Fruit fly (Drosophila melanogaster) whole organism, embryonic: ENCODE data around the gene SdicC.
A peak's percentile ranks its signal among the peaks of the same experiment; 100 is the strongest.

Source experiments
- Atf-2 ChIP-seq: fragments of 200-800 bp; sonication (Bioruptor generic); optimal IDR thresholded peaks from 2 replicates; lab custom pipeline; 2016; ENCODE audit warnings: missing biosample characterization, missing genetic modification characterization
- Bgb ChIP-seq: fragments of 200-800 bp; sonication (Bioruptor generic); IDR thresholded peaks from 2 replicates; pipeline ENCODE4 v1.3.6; 2022; ENCODE audit warnings: missing biosample characterization, missing genetic modification characterization; ENCODE audit not compliant: partially characterized antibody
- CG10543 ChIP-seq: fragments of 200-800 bp; sonication (Bioruptor generic); optimal IDR thresholded peaks from 3 replicates; lab custom pipeline; 2017; ENCODE audit warnings: missing biosample characterization, mild to moderate bottlenecking, missing genetic modification characterization, moderate library complexity
- CG11085 ChIP-seq: fragments of 200-800 bp; sonication (Bioruptor generic); IDR thresholded peaks from 2 replicates; pipeline ENCODE4 v1.3.6; 2022; ENCODE audit warnings: missing biosample characterization, missing genetic modification characterization
- CG11723 ChIP-seq: fragments of 200-800 bp; sonication (Bioruptor generic); optimal IDR thresholded peaks from 2 replicates; lab custom pipeline; 2017; ENCODE audit warnings: missing biosample characterization, mild to moderate bottlenecking, missing genetic modification characterization
- CG12219 ChIP-seq: fragments of 200-800 bp; sonication (Bioruptor generic); optimal IDR thresholded peaks from 3 replicates; lab custom pipeline; 2018; ENCODE audit warnings: missing biosample characterization, mild to moderate bottlenecking, missing genetic modification characterization
- CG12659 ChIP-seq: fragments of 200-800 bp; sonication (Bioruptor generic); optimal IDR thresholded peaks from 3 replicates; lab custom pipeline; 2017; ENCODE audit warnings: mild to moderate bottlenecking, missing biosample characterization, missing genetic modification reagents, missing genetic modification characterization
- CG12744 ChIP-seq: fragments of 200-800 bp; sonication (Bioruptor generic); optimal IDR thresholded peaks from 2 replicates; lab custom pipeline; 2016; ENCODE audit warnings: missing biosample characterization, missing genetic modification characterization
- CG12769 ChIP-seq: fragments of 200-800 bp; sonication (Bioruptor generic); optimal IDR thresholded peaks from 2 replicates; lab custom pipeline; 2019; ENCODE audit warnings: missing biosample characterization, mild to moderate bottlenecking, missing genetic modification characterization, moderate library complexity
- CG13424 ChIP-seq: fragments of 200-800 bp; sonication (Bioruptor generic); optimal IDR thresholded peaks from 2 replicates; lab custom pipeline; 2019; ENCODE audit warnings: missing biosample characterization, mild to moderate bottlenecking, missing genetic modification characterization, moderate library complexity
- CG13624 ChIP-seq: fragments of 200-800 bp; sonication (Bioruptor generic); optimal IDR thresholded peaks from 2 replicates; lab custom pipeline; 2016; ENCODE audit warnings: missing biosample characterization, missing genetic modification characterization
- CG13775 ChIP-seq: fragments of 200-800 bp; sonication (Bioruptor generic); optimal IDR thresholded peaks from 3 replicates; lab custom pipeline; 2017; ENCODE audit warnings: missing biosample characterization, mild to moderate bottlenecking, missing genetic modification characterization
- CG13894 ChIP-seq: fragments of 200-800 bp; sonication (Bioruptor generic); optimal IDR thresholded peaks from 3 replicates; lab custom pipeline; 2018; ENCODE audit warnings: missing biosample characterization, mild to moderate bottlenecking, missing genetic modification characterization, moderate library complexity
- CG14667 ChIP-seq: fragments of 200-800 bp; sonication (Bioruptor generic); IDR thresholded peaks from 2 replicates; pipeline ENCODE4 v1.3.6; 2022; ENCODE audit warnings: missing biosample characterization, missing genetic modification characterization
- CG14710 ChIP-seq: fragments of 200-800 bp; sonication (Bioruptor generic); optimal IDR thresholded peaks from 3 replicates; lab custom pipeline; 2019; ENCODE audit warnings: missing biosample characterization, mild to moderate bottlenecking, missing genetic modification characterization, moderate library complexity
- CG15514 ChIP-seq: fragments of 200-800 bp; sonication (Bioruptor generic); optimal IDR thresholded peaks from 3 replicates; lab custom pipeline; 2017; ENCODE audit warnings: missing biosample characterization, missing genetic modification characterization, mild to moderate bottlenecking, moderate library complexity, missing genetic modification reagents
- CG15696 ChIP-seq: fragments of 200-800 bp; sonication (Bioruptor generic); optimal IDR thresholded peaks from 2 replicates; lab custom pipeline; 2019; ENCODE audit warnings: missing biosample characterization, mild to moderate bottlenecking, missing genetic modification characterization, moderate library complexity
- CG17359 ChIP-seq: fragments of 200-800 bp; sonication (Bioruptor generic); optimal IDR thresholded peaks from 3 replicates; lab custom pipeline; 2018; ENCODE audit warnings: missing biosample characterization, mild to moderate bottlenecking, missing genetic modification characterization, moderate library complexity
- CG30020 ChIP-seq: fragments of 200-800 bp; optimal IDR thresholded peaks from 2 replicates; lab custom pipeline; 2019; ENCODE audit warnings: missing biosample characterization, mild to moderate bottlenecking, missing genetic modification characterization, moderate library complexity
- CG31224 ChIP-seq: fragments of 200-800 bp; sonication (Bioruptor generic); IDR thresholded peaks from 2 replicates; pipeline ENCODE4 v1.3.6; 2022; ENCODE audit warnings: missing biosample characterization, missing genetic modification characterization
- CG34224 ChIP-seq: fragments of 200-800 bp; sonication (Bioruptor generic); IDR thresholded peaks from 3 replicates; pipeline ENCODE4 v1.3.6; 2022; ENCODE audit warnings: missing biosample characterization, missing genetic modification characterization; ENCODE audit not compliant: partially characterized antibody
- CG3838 ChIP-seq: fragments of 200-800 bp; sonication (Bioruptor generic); optimal IDR thresholded peaks from 3 replicates; lab custom pipeline; 2016; ENCODE audit warnings: missing biosample characterization, missing genetic modification characterization
- CG8924 ChIP-seq: fragments of 200-800 bp; optimal IDR thresholded peaks from 3 replicates; lab custom pipeline; 2019; ENCODE audit warnings: missing biosample characterization, mild to moderate bottlenecking, missing genetic modification characterization, moderate library complexity
- CG9437 ChIP-seq: fragments of 200-800 bp; sonication (Bioruptor generic); optimal IDR thresholded peaks from 2 replicates; lab custom pipeline; 2018; ENCODE audit warnings: missing biosample characterization, mild to moderate bottlenecking, missing genetic modification characterization
- Fer2 ChIP-seq: fragments of 200-800 bp; sonication (Bioruptor generic); optimal IDR thresholded peaks from 2 replicates; lab custom pipeline; 2018; ENCODE audit warnings: missing biosample characterization, mild to moderate bottlenecking, missing genetic modification characterization, moderate library complexity
- Fer3 ChIP-seq: fragments of 200-800 bp; sonication (Bioruptor generic); optimal IDR thresholded peaks from 2 replicates; lab custom pipeline; 2018; ENCODE audit warnings: missing biosample characterization, mild to moderate bottlenecking, missing genetic modification characterization, moderate library complexity
- Hmr ChIP-seq: fragments of 200-800 bp; sonication (Bioruptor generic); optimal IDR thresholded peaks from 3 replicates; lab custom pipeline; 2017; ENCODE audit warnings: mild to moderate bottlenecking, missing biosample characterization, missing genetic modification reagents, missing genetic modification characterization
- Hmx ChIP-seq: fragments of 200-800 bp; sonication (Bioruptor generic); optimal IDR thresholded peaks from 2 replicates; lab custom pipeline; 2016; ENCODE audit warnings: missing biosample characterization, missing genetic modification characterization
- Myb ChIP-seq: fragments of 200-800 bp; sonication (Bioruptor generic); optimal IDR thresholded peaks from 2 replicates; lab custom pipeline; 2016; ENCODE audit warnings: missing biosample characterization, missing genetic modification characterization
- Rfx ChIP-seq: fragments of 200-800 bp; sonication (Bioruptor generic); IDR thresholded peaks from 2 replicates; pipeline ENCODE4 v1.3.6; 2022; ENCODE audit warnings: missing biosample characterization, missing genetic modification characterization
- bsh ChIP-seq, 2 experiments: fragments of 200-800 bp; sonication (Bioruptor generic); optimal IDR thresholded peaks; 2 replicates each; lab custom pipeline; 2017 to 2018; ENCODE audit warnings: mild to moderate bottlenecking in 2 of 2, missing biosample characterization in 2 of 2, missing genetic modification characterization in 2 of 2, moderate library complexity in 1 of 2
- caup ChIP-seq: fragments of 200-800 bp; sonication (Bioruptor generic); optimal IDR thresholded peaks from 3 replicates; lab custom pipeline; 2017; ENCODE audit warnings: missing biosample characterization, mild to moderate bottlenecking, missing genetic modification characterization, moderate library complexity; ENCODE audit not compliant: severe bottlenecking
- dati ChIP-seq: fragments of 200-800 bp; sonication (Bioruptor generic); IDR thresholded peaks from 2 replicates; pipeline ENCODE4 v1.3.6; 2022; ENCODE audit warnings: missing biosample characterization, missing genetic modification characterization
- dysf ChIP-seq: fragments of 200-800 bp; sonication (Bioruptor generic); IDR thresholded peaks from 3 replicates; pipeline ENCODE4 v1.3.6; 2022; ENCODE audit warnings: missing biosample characterization, missing genetic modification characterization
- emc ChIP-seq: fragments of 200-800 bp; sonication (Bioruptor generic); optimal IDR thresholded peaks from 2 replicates; lab custom pipeline; 2016; ENCODE audit warnings: missing biosample characterization, missing genetic modification characterization
- eve ChIP-seq, 2 experiments: fragments of >200 bp; optimal IDR thresholded peaks; 2 replicates each; lab custom pipeline; 2017; ENCODE audit warnings: missing biosample characterization in 2 of 2, missing genetic modification characterization in 2 of 2
- exex ChIP-seq: fragments of 200-800 bp; sonication (Bioruptor generic); optimal IDR thresholded peaks from 4 replicates; lab custom pipeline; 2018; ENCODE audit warnings: missing biosample characterization, mild to moderate bottlenecking, missing genetic modification characterization, moderate library complexity
- grau ChIP-seq: fragments of 200-800 bp; optimal IDR thresholded peaks from 3 replicates; lab custom pipeline; 2019; ENCODE audit warnings: missing biosample characterization, mild to moderate bottlenecking, missing genetic modification characterization, moderate library complexity
- klu ChIP-seq: fragments of 200-800 bp; sonication (Bioruptor generic); IDR thresholded peaks from 2 replicates; pipeline ENCODE4 v1.3.6; 2022; ENCODE audit warnings: missing biosample characterization, missing genetic modification characterization
- knrl ChIP-seq: fragments of 200-800 bp; sonication (Bioruptor generic); IDR thresholded peaks from 3 replicates; pipeline ENCODE4 v1.3.6; 2022; ENCODE audit warnings: missing biosample characterization, missing genetic modification characterization; ENCODE audit not compliant: partially characterized antibody
- lab ChIP-seq: fragments of 200-800 bp; sonication (Bioruptor generic); optimal IDR thresholded peaks from 3 replicates; lab custom pipeline; 2017; ENCODE audit warnings: missing biosample characterization, missing genetic modification characterization, mild to moderate bottlenecking, moderate library complexity, missing genetic modification reagents
- nau ChIP-seq: fragments of 200-800 bp; sonication (Bioruptor generic); optimal IDR thresholded peaks from 3 replicates; lab custom pipeline; 2017; ENCODE audit warnings: missing biosample characterization, mild to moderate bottlenecking, missing genetic modification characterization, missing genetic modification reagents
- pan ChIP-seq, 4 experiments: fragments of >200 bp in 3 of 4; fragments of 200-800 bp in 1 of 4; sonication (Bioruptor generic) in 1 of 4; optimal IDR thresholded peaks in 3 of 4; IDR thresholded peaks in 1 of 4; 2 replicates each; pipeline versions ENCODE4 v1.3.6 to Lab custom; 2017 to 2022; ENCODE audit warnings: missing biosample characterization in 2 of 4, missing genetic modification characterization in 2 of 4, mixed read lengths in 1 of 4
- schlank ChIP-seq: fragments of 200-800 bp; sonication (Bioruptor generic); optimal IDR thresholded peaks from 2 replicates; lab custom pipeline; 2018; ENCODE audit warnings: missing biosample characterization, mild to moderate bottlenecking, missing genetic modification characterization
- sim ChIP-seq: fragments of 200-800 bp; sonication (Bioruptor generic); IDR thresholded peaks from 2 replicates; pipeline ENCODE4 v1.3.6; 2022; ENCODE audit warnings: missing biosample characterization, missing genetic modification characterization
- zen2 ChIP-seq: fragments of 200-800 bp; sonication (Bioruptor generic); IDR thresholded peaks from 3 replicates; pipeline ENCODE4 v1.3.6; 2022; ENCODE audit warnings: missing biosample characterization, missing genetic modification characterization; ENCODE audit not compliant: partially characterized antibody
- zfh2 ChIP-seq: fragments of 200-800 bp; sonication (Bioruptor generic); optimal IDR thresholded peaks from 2 replicates; lab custom pipeline; 2016; ENCODE audit warnings: missing biosample characterization, missing genetic modification characterization

The SdicC gene

dm6 chrX:20256849-20257590 lies 40.0 kb upstream of the SdicC start, which contains the start of gene CG17065 (continued):
- TF ChIP-seq CG34224 (GFP tag; lab: Robert Waterston, UW) (peak; percentile 16; the same call in 1 of the 3 replicates), CG14710 (peak; percentile 61), pan (optimal IDR thresholded peaks at IDR 0.05; lab: Kevin White, UChicago) (no peak), pan (GFP tag; optimal IDR thresholded peaks at IDR 0.05 in 1 of 2, IDR thresholded peaks at IDR 0.05 in 1 of 2) (peak in 1 of 2 experiments; percentile 22), lab (peak; percentile 8), CG31224 (GFP tag; lab: Robert Waterston, UW) (no peak), dati (GFP tag; lab: Robert Waterston, UW) (no peak), CG13624 (GFP tag; lab: Kevin White, UChicago) (peak; percentile 23), CG12659 (peak; percentile 41), CG15696 (tag; lab: Kevin White, UChicago) (peak; percentile 22), CG8924 (tag; lab: Kevin White, UChicago) (peak; percentile 20), CG3838 (GFP tag; lab: Kevin White, UChicago) (no peak), sim (no peak), zen2 (GFP tag; lab: Robert Waterston, UW) (no peak), CG11085 (0 out of 2 replicates have a peak, but pooled peaks have one; percentile 26), eve (GFP tag; optimal IDR thresholded peaks at IDR 0.05; lab: Kevin White, UChicago) (no peak), knrl (GFP tag; lab: Robert Waterston, UW) (peak; percentile 37; the same call in 1 of the 3 replicates), Rfx (GFP tag; lab: Robert Waterston, UW) (peak; percentile 68), Hmr (GFP tag; lab: Kevin White, UChicago) (peak; percentile 41), CG11723 (GFP tag; lab: Kevin White, UChicago) (no peak), Fer2 (tag; lab: Kevin White, UChicago) (no peak), Atf-2 (GFP tag; lab: Kevin White, UChicago) (peak; percentile 18), CG15514 (peak; percentile 46), CG13775 (GFP tag; lab: Kevin White, UChicago) (peak; percentile 54), Fer3 (peak; percentile 22), emc (peak; percentile 21), CG13894 (peak; percentile 20), zfh2 (GFP tag; lab: Kevin White, UChicago) (no peak), Bgb (0 out of 2 replicates have a peak, but pooled peaks have one; percentile 20), CG12744 (GFP tag; lab: Kevin White, UChicago) (peak; percentile 15), klu (GFP tag; lab: Robert Waterston, UW) (no peak), exex (tag; lab: Kevin White, UChicago) (peak; percentile 10), CG14667 (no peak), CG13424 (peak; percentile 27), CG9437 (GFP tag; lab: Kevin White, UChicago) (peak; percentile 27), grau (tag; lab: Kevin White, UChicago) (peak; percentile 52), Myb (peak; percentile 85), caup (GFP tag; lab: Kevin White, UChicago) (peak; percentile 1), bsh (GFP tag; optimal IDR thresholded peaks at IDR 0.05; lab: Kevin White, UChicago) (no peak), dysf (GFP tag; lab: Robert Waterston, UW) (peak; percentile 57; the same call in 1 of the 3 replicates), nau (GFP tag; lab: Kevin White, UChicago) (no peak), CG12769 (tag; lab: Kevin White, UChicago) (peak; percentile 31), CG12219 (no peak), CG30020 (tag; lab: Kevin White, UChicago) (peak; percentile 57), schlank (tag; lab: Kevin White, UChicago) (no peak), Hmx (no peak), CG10543 (GFP tag; lab: Kevin White, UChicago) (peak; percentile 64), CG17359 (tag; lab: Kevin White, UChicago) (no peak)
